Worm (Caenorhabditis elegans): ENCODE measurements around the gene uaf-1.

- no peak for TF ChIP-seq hlh-13 (GFP tag; optimal IDR thresholded peaks at IDR 0.05)
- no peak for TF ChIP-seq ceh-2 (tag; optimal IDR thresholded peaks at IDR 0.05)
- no peak for TF ChIP-seq pqm-1 (tag; optimal IDR thresholded peaks at IDR 0.05)
- no peak for TF ChIP-seq hlh-30 (tag; optimal IDR thresholded peaks at IDR 0.05; ENCODE audit: insufficient read depth)
- TF ChIP-seq ceh-30 (tag; optimal IDR thresholded peaks at IDR 0.05): no peak
- TF ChIP-seq odd-2 (tag; optimal IDR thresholded peaks at IDR 0.05): no peak
- no peak for TF ChIP-seq hlh-8 (tag; optimal IDR thresholded peaks at IDR 0.05)
- TF ChIP-seq elt-2 (tag; optimal IDR thresholded peaks at IDR 0.05): no peak
Observed at ce11 chrIII:1020732-1021131, 55.6 kb downstream of the uaf-1 start, which contains the start of gene clc-23.

Data from whole organism, late embryonic.